Fruit fly (Drosophila melanogaster) whole organism, embryonic: Measurements from ENCODE around the gene CG14893.

Source experiments
- Atf3 ChIP-seq: fragments of 200-800 bp; sonication (Bioruptor generic); optimal IDR thresholded peaks from 3 replicates; lab custom pipeline; 2016; ENCODE audit warnings: missing biosample characterization, missing genetic modification characterization
- CG10321 ChIP-seq: fragments of 200-800 bp; sonication (Bioruptor generic); IDR thresholded peaks from 2 replicates; pipeline ENCODE4 v1.3.6; 2022; ENCODE audit warnings: missing biosample characterization, missing genetic modification characterization
- CG10543 ChIP-seq: fragments of 200-800 bp; sonication (Bioruptor generic); optimal IDR thresholded peaks from 3 replicates; lab custom pipeline; 2017; ENCODE audit warnings: missing biosample characterization, mild to moderate bottlenecking, missing genetic modification characterization, moderate library complexity
- CG10979 ChIP-seq: fragments of 200-800 bp; sonication (Bioruptor generic); optimal IDR thresholded peaks from 2 replicates; lab custom pipeline; 2018; ENCODE audit warnings: missing biosample characterization, mild to moderate bottlenecking, missing genetic modification characterization, moderate library complexity
- CG12219 ChIP-seq: fragments of 200-800 bp; sonication (Bioruptor generic); optimal IDR thresholded peaks from 3 replicates; lab custom pipeline; 2018; ENCODE audit warnings: missing biosample characterization, mild to moderate bottlenecking, missing genetic modification characterization
- CG1602 ChIP-seq: fragments of 200-800 bp; sonication (Bioruptor generic); optimal IDR thresholded peaks from 3 replicates; lab custom pipeline; 2016; ENCODE audit warnings: missing biosample characterization, missing genetic modification characterization
- CG16813 ChIP-seq: fragments of 200-800 bp; sonication (Bioruptor generic); IDR thresholded peaks from 3 replicates; pipeline ENCODE4 v1.3.6; 2022; ENCODE audit warnings: missing biosample characterization, missing genetic modification characterization; ENCODE audit not compliant: partially characterized antibody
- CG17612 ChIP-seq: fragments of 200-800 bp; sonication (Bioruptor generic); IDR thresholded peaks from 2 replicates; pipeline ENCODE4 v1.3.6; 2022; ENCODE audit warnings: missing biosample characterization, missing genetic modification characterization
- CG2202 ChIP-seq: fragments of 200-800 bp; sonication (Bioruptor generic); optimal IDR thresholded peaks from 2 replicates; lab custom pipeline; 2018; ENCODE audit warnings: missing biosample characterization, mild to moderate bottlenecking, missing genetic modification characterization
- CG31388 ChIP-seq: fragments of 200-800 bp; sonication (Bioruptor generic); optimal IDR thresholded peaks from 2 replicates; lab custom pipeline; 2016; ENCODE audit warnings: missing biosample characterization, missing genetic modification characterization
- CG34224 ChIP-seq: fragments of 200-800 bp; sonication (Bioruptor generic); IDR thresholded peaks from 3 replicates; pipeline ENCODE4 v1.3.6; 2022; ENCODE audit warnings: missing biosample characterization, missing genetic modification characterization; ENCODE audit not compliant: partially characterized antibody
- CG34422 ChIP-seq: fragments of 200-800 bp; sonication (Bioruptor generic); IDR thresholded peaks from 3 replicates; pipeline ENCODE4 v1.3.6; 2022; ENCODE audit warnings: missing biosample characterization, missing genetic modification characterization
- CG3726 ChIP-seq: fragments of 200-800 bp; sonication (Bioruptor generic); IDR thresholded peaks from 3 replicates; pipeline ENCODE4, ENCODE4 v1.3.6; 2022; ENCODE audit warnings: missing biosample characterization, missing genetic modification characterization
- CG4328 ChIP-seq: fragments of 200-800 bp; sonication (Bioruptor generic); optimal IDR thresholded peaks from 3 replicates; lab custom pipeline; 2017; ENCODE audit warnings: missing biosample characterization, missing genetic modification reagents, missing genetic modification characterization
- CG4730 ChIP-seq: fragments of 200-800 bp; sonication (Bioruptor generic); IDR thresholded peaks from 2 replicates; pipeline ENCODE4 v1.3.6; 2022; ENCODE audit warnings: missing biosample characterization, missing genetic modification characterization
- CG7271 ChIP-seq: fragments of 200-800 bp; sonication (Bioruptor generic); optimal IDR thresholded peaks from 2 replicates; lab custom pipeline; 2018; ENCODE audit warnings: missing biosample characterization, mild to moderate bottlenecking, missing genetic modification characterization, moderate library complexity
- CG7963 ChIP-seq: fragments of 200-800 bp; sonication (Bioruptor generic); IDR thresholded peaks from 3 replicates; pipeline ENCODE4 v1.3.6; 2022; ENCODE audit warnings: missing biosample characterization, missing genetic modification characterization; ENCODE audit not compliant: partially characterized antibody
- CG8765 ChIP-seq: fragments of 200-800 bp; sonication (Bioruptor generic); IDR thresholded peaks from 2 replicates; pipeline ENCODE4 v1.3.6; 2022; ENCODE audit warnings: missing biosample characterization, missing genetic modification characterization
- CG8924 ChIP-seq: fragments of 200-800 bp; optimal IDR thresholded peaks from 3 replicates; lab custom pipeline; 2019; ENCODE audit warnings: missing biosample characterization, mild to moderate bottlenecking, missing genetic modification characterization, moderate library complexity
- CG8944 ChIP-seq: fragments of 200-800 bp; sonication (Bioruptor generic); optimal IDR thresholded peaks from 3 replicates; lab custom pipeline; 2016; ENCODE audit warnings: missing biosample characterization, missing genetic modification characterization
- Dad ChIP-seq: fragments of 200-800 bp; sonication (Bioruptor generic); optimal IDR thresholded peaks from 3 replicates; lab custom pipeline; 2016; ENCODE audit warnings: missing biosample characterization, missing genetic modification characterization
- Dip2 ChIP-seq: fragments of 200-800 bp; sonication (Bioruptor generic); IDR thresholded peaks from 2 replicates; pipeline ENCODE4 v1.3.6; 2022; ENCODE audit warnings: missing biosample characterization, missing genetic modification characterization
- Dip3 ChIP-seq: fragments of 200-800 bp; sonication (Bioruptor generic); optimal IDR thresholded peaks from 3 replicates; lab custom pipeline; 2016; ENCODE audit warnings: missing biosample characterization, missing genetic modification characterization
- H15 ChIP-seq: fragments of 200-800 bp; sonication (Bioruptor generic); IDR thresholded peaks from 3 replicates; pipeline ENCODE4 v1.3.6; 2022; ENCODE audit warnings: missing biosample characterization, missing genetic modification characterization
- MBD-R2 ChIP-seq: fragments of 200-800 bp; sonication (Bioruptor generic); IDR thresholded peaks from 2 replicates; pipeline ENCODE4 v1.3.6; 2022; ENCODE audit warnings: missing biosample characterization, missing genetic modification characterization
- MESR4 ChIP-seq: fragments of 200-800 bp; sonication (Bioruptor generic); optimal IDR thresholded peaks from 2 replicates; lab custom pipeline; 2018; ENCODE audit warnings: missing biosample characterization, mild to moderate bottlenecking, missing genetic modification characterization, moderate library complexity
- Sry-δ ChIP-seq: fragments of 200-800 bp; sonication (Bioruptor generic); optimal IDR thresholded peaks from 2 replicates; lab custom pipeline; 2016; ENCODE audit warnings: missing biosample characterization, missing genetic modification characterization
- bbx ChIP-seq: fragments of 200-800 bp; sonication (Bioruptor generic); IDR thresholded peaks from 2 replicates; pipeline ENCODE4 v1.3.6; 2022; ENCODE audit warnings: missing biosample characterization, missing genetic modification characterization; ENCODE audit not compliant: partially characterized antibody
- bcd ChIP-seq: fragments of 200-800 bp; sonication (Bioruptor generic); optimal IDR thresholded peaks from 2 replicates; lab custom pipeline; 2017; ENCODE audit warnings: missing biosample characterization, mild to moderate bottlenecking, missing genetic modification characterization
- cg ChIP-seq: fragments of 200-800 bp; sonication (Bioruptor generic); optimal IDR thresholded peaks from 3 replicates; lab custom pipeline; 2019; ENCODE audit warnings: missing biosample characterization, mild to moderate bottlenecking, missing genetic modification characterization, moderate library complexity
- croc ChIP-seq: fragments of 200-800 bp; sonication (Bioruptor generic); conservative IDR thresholded peaks from 3 replicates; pipeline ENCODE4 v1.3.6; 2022; ENCODE audit warnings: missing biosample characterization, missing genetic modification characterization
- crol ChIP-seq: fragments of 200-800 bp; sonication (Bioruptor generic); IDR thresholded peaks from 2 replicates; pipeline ENCODE4 v1.3.6; 2022; ENCODE audit warnings: missing biosample characterization, missing genetic modification characterization
- disco-r ChIP-seq: fragments of 200-800 bp; sonication (Bioruptor generic); optimal IDR thresholded peaks from 2 replicates; lab custom pipeline; 2016; ENCODE audit warnings: missing biosample characterization, missing genetic modification characterization
- dpn ChIP-seq, 2 experiments: fragments of 200-800 bp; sonication (Bioruptor generic); optimal IDR thresholded peaks; 3 replicates each; lab custom pipeline; 2016; ENCODE audit warnings: missing biosample characterization in 2 of 2, missing genetic modification characterization in 2 of 2
- ewg ChIP-seq: fragments of 200-800 bp; sonication (Bioruptor generic); optimal IDR thresholded peaks from 3 replicates; lab custom pipeline; 2017; ENCODE audit warnings: mild to moderate bottlenecking, missing biosample characterization, missing genetic modification reagents, missing genetic modification characterization
- eyg ChIP-seq: fragments of 200-800 bp; sonication (Bioruptor generic); optimal IDR thresholded peaks from 3 replicates; lab custom pipeline; 2016; ENCODE audit warnings: missing biosample characterization, missing genetic modification characterization
- gcm2 ChIP-seq: fragments of 200-800 bp; sonication (Bioruptor generic); optimal IDR thresholded peaks from 2 replicates; lab custom pipeline; 2016; ENCODE audit warnings: missing biosample characterization, missing genetic modification characterization
- gem ChIP-seq: fragments of 200-800 bp; sonication (Bioruptor generic); optimal IDR thresholded peaks from 2 replicates; lab custom pipeline; 2019; ENCODE audit warnings: missing biosample characterization, mild to moderate bottlenecking, missing genetic modification characterization, moderate library complexity
- gsb ChIP-seq: fragments of 200-800 bp; sonication (Bioruptor generic); IDR thresholded peaks from 2 replicates; pipeline ENCODE4 v1.3.6; 2022; ENCODE audit warnings: missing biosample characterization, missing genetic modification characterization
- kni ChIP-seq: fragments of 200-800 bp; sonication (Bioruptor generic); optimal IDR thresholded peaks from 3 replicates; lab custom pipeline; 2017; ENCODE audit warnings: mild to moderate bottlenecking, missing biosample characterization, missing genetic modification reagents, missing genetic modification characterization
- lmd ChIP-seq: fragments of 200-800 bp; sonication (Bioruptor generic); IDR thresholded peaks from 2 replicates; pipeline ENCODE4 v1.3.6; 2022; ENCODE audit warnings: missing biosample characterization, missing genetic modification characterization
- nom ChIP-seq: fragments of 200-800 bp; sonication (Bioruptor generic); optimal IDR thresholded peaks from 2 replicates; lab custom pipeline; 2017; ENCODE audit warnings: missing biosample characterization, missing genetic modification characterization, mild to moderate bottlenecking, moderate library complexity, missing genetic modification reagents
- psq ChIP-seq: fragments of 200-800 bp; sonication (Bioruptor generic); optimal IDR thresholded peaks from 2 replicates; lab custom pipeline; 2017; ENCODE audit warnings: missing biosample characterization, missing genetic modification characterization
- row ChIP-seq: fragments of 200-800 bp; sonication (Bioruptor generic); IDR thresholded peaks from 3 replicates; pipeline ENCODE4 v1.3.6; 2022; ENCODE audit warnings: missing biosample characterization, missing genetic modification characterization
- scrt ChIP-seq: fragments of 200-800 bp; sonication (Bioruptor generic); optimal IDR thresholded peaks from 2 replicates; lab custom pipeline; 2018; ENCODE audit warnings: missing biosample characterization, mild to moderate bottlenecking, missing genetic modification characterization, moderate library complexity
- tap ChIP-seq: fragments of 200-800 bp; optimal IDR thresholded peaks from 3 replicates; lab custom pipeline; 2019; ENCODE audit warnings: missing biosample characterization, mild to moderate bottlenecking, missing genetic modification characterization, moderate library complexity
- twi ChIP-seq: fragments of 200-800 bp; optimal IDR thresholded peaks from 2 replicates; lab custom pipeline; 2019; ENCODE audit warnings: missing biosample characterization, mild to moderate bottlenecking, missing genetic modification characterization, moderate library complexity
- wek ChIP-seq: fragments of 200-800 bp; sonication (Bioruptor generic); optimal IDR thresholded peaks from 3 replicates; lab custom pipeline; 2018; ENCODE audit warnings: missing biosample characterization, mild to moderate bottlenecking, missing genetic modification characterization, moderate library complexity
- zen ChIP-seq: fragments of 200-800 bp; sonication (Bioruptor generic); optimal IDR thresholded peaks from 3 replicates; lab custom pipeline; 2018; ENCODE audit warnings: missing biosample characterization, mild to moderate bottlenecking, missing genetic modification characterization, moderate library complexity

The CG14893 gene

DNA sequence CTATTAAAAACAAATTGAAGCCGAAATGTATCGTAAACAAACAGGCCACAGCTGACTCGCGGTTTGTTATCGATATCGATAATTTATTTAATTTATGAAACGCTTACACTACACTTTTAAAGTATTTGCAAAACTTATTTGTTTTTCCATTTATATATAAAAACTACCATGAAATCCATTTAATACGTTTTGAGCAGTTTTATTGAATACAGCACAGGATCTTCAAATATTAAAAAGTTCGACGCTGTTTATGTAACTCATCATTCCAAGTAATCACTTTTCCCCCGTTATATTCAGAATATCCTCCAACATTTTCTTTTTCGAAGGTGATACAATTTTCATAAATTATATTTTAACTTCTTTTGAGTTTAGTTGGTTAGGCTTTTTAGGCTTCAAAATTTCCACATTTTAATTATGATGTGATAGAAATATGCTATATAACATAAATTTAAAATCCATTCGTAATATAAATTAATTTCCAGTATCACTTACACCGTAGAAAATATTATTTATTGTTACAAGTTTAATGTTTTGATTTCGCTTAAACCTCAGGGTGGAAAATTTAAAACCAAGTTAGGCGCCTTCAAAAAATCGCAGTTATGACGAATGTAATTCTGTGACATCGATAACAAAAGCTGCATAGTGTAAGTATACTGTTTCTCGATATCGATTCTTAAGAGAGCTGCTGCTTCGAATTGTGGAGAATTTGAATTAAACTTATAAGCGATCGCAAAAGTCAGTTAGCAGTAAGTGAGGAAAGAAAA is 26.6 kb downstream of the CG14893 start, which contains the start of the genes CG10324 and CCT3 (continued):
- no peak for TF ChIP-seq CG4730 (GFP tag; lab: Robert Waterston, UW)
- TF ChIP-seq CG17612 (GFP tag; lab: Robert Waterston, UW): no peak
- TF ChIP-seq zen (tag; lab: Kevin White, UChicago): peak; percentile 41
- no peak for TF ChIP-seq Dad (GFP tag; lab: Kevin White, UChicago)
- TF ChIP-seq CG34224 (GFP tag; lab: Robert Waterston, UW): no peak; the same call in 2 of the 3 replicates
- TF ChIP-seq CG8924: peak; percentile 82
- TF ChIP-seq CG10321: no peak
- peak; percentile 62 for TF ChIP-seq twi (tag; lab: Kevin White, UChicago)
- TF ChIP-seq disco-r (GFP tag; lab: Kevin White, UChicago): no peak
- TF ChIP-seq CG31388 (GFP tag; lab: Kevin White, UChicago): no peak
- TF ChIP-seq CG12219 (GFP tag; lab: Kevin White, UChicago): peak; percentile 22
- no peak for TF ChIP-seq cg (GFP tag; lab: Kevin White, UChicago)
- no peak; the same call in 2 of the 3 replicates for TF ChIP-seq H15 (GFP tag; lab: Robert Waterston, UW)
- peak; percentile 4 for TF ChIP-seq gcm2
- TF ChIP-seq scrt (GFP tag; lab: Kevin White, UChicago): no peak
- peak; percentile 69 for TF ChIP-seq CG1602
- TF ChIP-seq CG10979: peak; percentile 57
- TF ChIP-seq nom (GFP tag; lab: Kevin White, UChicago): peak; percentile 27
- peak; percentile 48; the same call in 1 of the 3 replicates for TF ChIP-seq CG7963 (GFP tag; lab: Robert Waterston, UW)
- peak; percentile 23 for TF ChIP-seq Dip3 (GFP tag; lab: Kevin White, UChicago)
- TF ChIP-seq CG3726 (GFP tag; lab: Robert Waterston, UW): no peak
- no peak for TF ChIP-seq ewg (GFP tag; lab: Kevin White, UChicago)
- peak; percentile 76 for TF ChIP-seq bbx (GFP tag; lab: Robert Waterston, UW)
- TF ChIP-seq CG34422 (GFP tag; lab: Robert Waterston, UW): peak; percentile 48; the same call in 1 of the 3 replicates
- peak; percentile 82 for TF ChIP-seq CG10543
- no peak for TF ChIP-seq kni (GFP tag; lab: Kevin White, UChicago)
- no peak for TF ChIP-seq CG7271 (tag; lab: Kevin White, UChicago)
- no peak for TF ChIP-seq Dip2 (GFP tag; lab: Robert Waterston, UW)
- peak; percentile 22 for TF ChIP-seq Atf3 (GFP tag; lab: Kevin White, UChicago)
- peak; percentile 16 for TF ChIP-seq psq (GFP tag; lab: Kevin White, UChicago)
- peak; percentile 70 for TF ChIP-seq CG16813
- TF ChIP-seq dpn (GFP tag; optimal IDR thresholded peaks at IDR 0.05; lab: Kevin White, UChicago): peak; percentile 55 to 59
- TF ChIP-seq tap (tag; lab: Kevin White, UChicago): no peak
- TF ChIP-seq CG8765 (GFP tag; lab: Robert Waterston, UW): peak; percentile 24; the same call in 1 of the 2 replicates
- peak; percentile 62 for TF ChIP-seq bcd (GFP tag; lab: Kevin White, UChicago)
- TF ChIP-seq crol (GFP tag; lab: Robert Waterston, UW): no peak
- TF ChIP-seq wek (GFP tag; lab: Kevin White, UChicago): peak; percentile 10
- TF ChIP-seq gsb: no peak
- TF ChIP-seq CG4328 (GFP tag; lab: Kevin White, UChicago): peak; percentile 61
- peak; percentile 55 for TF ChIP-seq row (GFP tag; lab: Robert Waterston, UW)
- no peak for TF ChIP-seq eyg (GFP tag; lab: Kevin White, UChicago)
- peak; percentile 71 for TF ChIP-seq Sry-δ (GFP tag; lab: Kevin White, UChicago)
- TF ChIP-seq croc: peak; percentile 51; the same call in 1 of the 3 replicates
- TF ChIP-seq MESR4 (GFP tag; lab: Kevin White, UChicago): no peak
- peak; percentile 55 for TF ChIP-seq lmd (GFP tag; lab: Robert Waterston, UW)
- TF ChIP-seq CG2202 (tag; lab: Kevin White, UChicago): peak; percentile 15
- peak; percentile 75 for TF ChIP-seq MBD-R2 (GFP tag; lab: Robert Waterston, UW)
- peak; percentile 6 for TF ChIP-seq CG8944 (GFP tag; lab: Kevin White, UChicago)
- TF ChIP-seq gem (tag; lab: Kevin White, UChicago): peak; percentile 85
